Fruit fly (Drosophila melanogaster) ovary, adult (tissue): ENCODE results near the gene APC7.

Experiments used
- CG17801 ChIP-seq: fragments of 200-800 bp; optimal IDR thresholded peaks from 2 replicates; lab custom pipeline; 2019; ENCODE audit warnings: missing biosample characterization, mild to moderate bottlenecking, missing genetic modification characterization, moderate library complexity; ENCODE audit not compliant: partially characterized antibody

APC7 gene

dm6 chrX:6646846-6647245 is 50.0 kb downstream of the APC7 start:
- no peak for TF ChIP-seq CG17801
